Fruit fly (Drosophila melanogaster) S2 (cell line): ENCODE data around the gene CG18598.
A peak's percentile ranks its signal among the peaks of the same experiment; 100 is the strongest.

Experiments
- CG8478 ChIP-seq: fragments of >200 bp; optimal IDR thresholded peaks from 2 replicates; lab custom pipeline; 2018
- CTCF ChIP-seq, 2 experiments: fragments of >200 bp; optimal IDR thresholded peaks; 2 replicates each; lab custom pipeline; 2018

CG18598 gene

dm6 chr3R:18242089-18242955, 8.6 kb upstream of the CG18598 start, which contains the start of the genes CG7156 and 14-3-3epsilon:
Gene CG7156 (minus strand): TSS chr3R:18242159.
Gene 14-3-3epsilon (plus strand): TSS chr3R:18242531.
- TF ChIP-seq CTCF (optimal IDR thresholded peaks at IDR 0.05; lab: Kevin White, UChicago), result peak in 1 of 2 experiments; percentile 8
- TF ChIP-seq CG8478, result no peak

- TF ChIP-seq CTCF (optimal IDR thresholded peaks at IDR 0.05; lab: Kevin White, UChicago), result no peak
- TF ChIP-seq CG8478, result no peak
Measured at dm6 chr3R:18243000-18243399, 7.9 kb upstream of the CG18598 start.

- TF ChIP-seq CTCF (optimal IDR thresholded peaks at IDR 0.05; lab: Kevin White, UChicago), result no peak
- no peak for TF ChIP-seq CG8478
Measured at dm6 chr3R:18243718-18244170, 7.2 kb upstream of the CG18598 start.

- TF ChIP-seq CG8478 (peak; percentile 33), CTCF (optimal IDR thresholded peaks at IDR 0.05; lab: Kevin White, UChicago) (no peak)
Measured at dm6 chr3R:18244171-18245043, 6.5 kb upstream of the CG18598 start.

dm6 chr3R:18245044-18245596, 5.8 kb upstream of the CG18598 start:
- TF ChIP-seq CG8478 (no peak), CTCF (optimal IDR thresholded peaks at IDR 0.05; lab: Kevin White, UChicago) (no peak)

dm6 chr3R:18246041-18246440, 4.9 kb upstream of the CG18598 start:
- TF ChIP-seq CG8478 (no peak), CTCF (optimal IDR thresholded peaks at IDR 0.05; lab: Kevin White, UChicago) (no peak)

- TF ChIP-seq CG8478 (no peak), CTCF (optimal IDR thresholded peaks at IDR 0.05; lab: Kevin White, UChicago) (no peak)
Measured at dm6 chr3R:18249268-18249667, 1.6 kb upstream of the CG18598 start.

- no peak for TF ChIP-seq CG8478
- no peak for TF ChIP-seq CTCF (optimal IDR thresholded peaks at IDR 0.05; lab: Kevin White, UChicago)
Measured at dm6 chr3R:18251876-18252275, 961 bp downstream of the CG18598 start.

dm6 chr3R:18252578-18252977, 1.7 kb downstream of the CG18598 start, which contains the start of gene CG12320:
Gene CG12320 (minus strand): TSS chr3R:18252734.
- TF ChIP-seq CTCF (optimal IDR thresholded peaks at IDR 0.05; lab: Kevin White, UChicago) (peak in 1 of 2 experiments; percentile 8), CG8478 (no peak)

dm6 chr3R:18255281-18255680, 4.4 kb downstream of the CG18598 start, which contains the start of the genes Ada2a, Polr2D, Tgs1 and moi:
Gene Ada2a (minus strand): TSS chr3R:18255487.
Gene Polr2D (minus strand): TSS chr3R:18255487.
Gene Tgs1 (plus strand): TSS chr3R:18255530.
Gene moi (plus strand): TSS chr3R:18255530.
- TF ChIP-seq CTCF (optimal IDR thresholded peaks at IDR 0.05; lab: Kevin White, UChicago), result peak; percentile 1 to 28
- TF ChIP-seq CG8478, result no peak

dm6 chr3R:18260016-18260415, 9.1 kb downstream of the CG18598 start:
- TF ChIP-seq CG8478 (no peak), CTCF (optimal IDR thresholded peaks at IDR 0.05; lab: Kevin White, UChicago) (no peak)

- TF ChIP-seq CTCF (optimal IDR thresholded peaks at IDR 0.05; lab: Kevin White, UChicago) (no peak), CG8478 (no peak)
Measured at dm6 chr3R:18261602-18262001, 10.7 kb downstream of the CG18598 start.

- TF ChIP-seq CTCF (optimal IDR thresholded peaks at IDR 0.05; lab: Kevin White, UChicago) (no peak), CG8478 (no peak)
Measured at dm6 chr3R:18265275-18265674, 14.4 kb downstream of the CG18598 start.

dm6 chr3R:18266665-18267064, 15.8 kb downstream of the CG18598 start:
- TF ChIP-seq CG8478, result no peak
- no peak for TF ChIP-seq CTCF (optimal IDR thresholded peaks at IDR 0.05; lab: Kevin White, UChicago)

- TF ChIP-seq CTCF (optimal IDR thresholded peaks at IDR 0.05; lab: Kevin White, UChicago), result no peak
- TF ChIP-seq CG8478, result no peak
Measured at dm6 chr3R:18267489-18267888, 16.6 kb downstream of the CG18598 start, which contains the start of gene CG18599. Gene CG18599 (plus strand): TSS chr3R:18267789.
